Worm (Caenorhabditis elegans) whole organism, L1 larva: Measurements from ENCODE around the gene gop-2.

Source experiments
- F16B12.6 ChIP-seq: fragments of 150-350 bp; optimal IDR thresholded peaks from 2 replicates; lab custom pipeline; 2014; ENCODE audit warnings: missing biosample characterization, missing genetic modification characterization
- aha-1 ChIP-seq: fragments of 150-350 bp; optimal IDR thresholded peaks from 2 replicates; lab custom pipeline; 2014; ENCODE audit warnings: missing biosample characterization, missing genetic modification characterization
- alr-1 ChIP-seq: fragments of 200-800 bp; sonication (Bioruptor generic); optimal IDR thresholded peaks from 2 replicates; lab custom pipeline; 2018; ENCODE audit warnings: borderline replicate concordance, mild to moderate bottlenecking, missing genetic modification characterization, missing compliant biosample characterization
- ama-1 ChIP-seq: fragments of 150-350 bp; optimal IDR thresholded peaks from 2 replicates; lab custom pipeline; 2014
- ceh-82 ChIP-seq, 3 experiments: fragments of 150-350 bp in 1 of 3; sonication (generic microtip) in 2 of 3; optimal IDR thresholded peaks; 2 replicates each; lab custom pipeline; 2014 to 2017; ENCODE audit warnings: missing biosample characterization in 3 of 3, missing genetic modification characterization in 3 of 3
- ceh-88 ChIP-seq: fragments of 200-800 bp; sonication (Bioruptor generic); IDR thresholded peaks from 2 replicates; pipeline ENCODE4 v1.3.6; 2022; ENCODE audit warnings: missing genetic modification characterization, missing compliant biosample characterization
- ceh-90 ChIP-seq: sonication (generic microtip); optimal IDR thresholded peaks from 2 replicates; lab custom pipeline; 2016; ENCODE audit warnings: missing genetic modification characterization, missing compliant biosample characterization
- dpl-1 ChIP-seq, 3 experiments: fragments of 150-350 bp in 2 of 3; sonication (generic microtip) in 1 of 3; optimal IDR thresholded peaks; 2 replicates each; lab custom pipeline; 2014 to 2017; ENCODE audit warnings: missing biosample characterization in 3 of 3, missing genetic modification characterization in 3 of 3, missing genetic modification reagents in 3 of 3
- dsc-1 ChIP-seq: sonication (generic microtip); optimal IDR thresholded peaks from 2 replicates; lab custom pipeline; 2016; ENCODE audit warnings: mild to moderate bottlenecking, missing genetic modification characterization, missing compliant biosample characterization
- egl-13 ChIP-seq: sonication (generic microtip); optimal IDR thresholded peaks from 2 replicates; lab custom pipeline; 2016; ENCODE audit warnings: missing genotype, missing genetic modification reagents, missing genetic modification characterization, missing compliant biosample characterization
- elt-3 ChIP-seq, 6 experiments: fragments of 150-350 bp in 1 of 6; sonication (generic microtip); optimal IDR thresholded peaks; 2 replicates each; lab custom pipeline; 2017 to 2018; ENCODE audit warnings: missing biosample characterization in 6 of 6, missing genetic modification characterization in 6 of 6, inconsistent platforms in 1 of 6
- ets-5 ChIP-seq: fragments of 200-800 bp; sonication (Bioruptor generic); IDR thresholded peaks from 2 replicates; pipeline ENCODE4 v1.3.6; 2022; ENCODE audit warnings: missing genetic modification characterization, missing compliant biosample characterization
- fkh-8 ChIP-seq: sonication (generic microtip); optimal IDR thresholded peaks from 2 replicates; lab custom pipeline; 2016; ENCODE audit warnings: mild to moderate bottlenecking, missing genetic modification characterization, missing compliant biosample characterization
- fos-1 ChIP-seq: fragments of 150-350 bp; optimal IDR thresholded peaks from 2 replicates; lab custom pipeline; 2014; ENCODE audit warnings: missing biosample characterization, missing genetic modification characterization
- grh-1 ChIP-seq: fragments of 200-800 bp; sonication (Bioruptor generic); IDR thresholded peaks from 2 replicates; pipeline ENCODE4 v1.3.6; 2022; ENCODE audit warnings: missing genetic modification reagents, missing genetic modification characterization, missing compliant biosample characterization
- hlh-4 ChIP-seq: sonication (generic microtip); optimal IDR thresholded peaks from 2 replicates; lab custom pipeline; 2016; ENCODE audit warnings: mild to moderate bottlenecking, missing genetic modification characterization, missing compliant biosample characterization
- irx-1 ChIP-seq: sonication (generic microtip); optimal IDR thresholded peaks from 2 replicates; lab custom pipeline; 2016; ENCODE audit warnings: missing genetic modification characterization, missing compliant biosample characterization
- lin-15B ChIP-seq: fragments of 150-350 bp; sonication (generic microtip); optimal IDR thresholded peaks from 3 replicates; lab custom pipeline; 2014; ENCODE audit warnings: missing biosample characterization, missing genetic modification characterization
- lir-3 ChIP-seq: sonication (generic microtip); optimal IDR thresholded peaks from 2 replicates; lab custom pipeline; 2016; ENCODE audit warnings: mild to moderate bottlenecking, missing genetic modification characterization, moderate library complexity, missing compliant biosample characterization; ENCODE audit not compliant: poor library complexity
- nhr-11 ChIP-seq: fragments of 150-350 bp; optimal IDR thresholded peaks from 2 replicates; lab custom pipeline; 2014; ENCODE audit warnings: missing biosample characterization, missing genetic modification characterization
- nhr-12 ChIP-seq: sonication (generic microtip); optimal IDR thresholded peaks from 2 replicates; lab custom pipeline; 2017; ENCODE audit warnings: missing biosample characterization, missing genetic modification characterization
- nhr-19 ChIP-seq: fragments of 200-800 bp; sonication (Bioruptor generic); conservative IDR thresholded peaks from 2 replicates; pipeline ENCODE4 v1.3.6; 2022; ENCODE audit warnings: missing genetic modification characterization, missing compliant biosample characterization
- nhr-20 ChIP-seq: sonication (generic microtip); optimal IDR thresholded peaks from 2 replicates; lab custom pipeline; 2016; ENCODE audit warnings: mild to moderate bottlenecking, missing genetic modification characterization, missing compliant biosample characterization
- nhr-71 ChIP-seq: sonication (generic microtip); optimal IDR thresholded peaks from 2 replicates; lab custom pipeline; 2016; ENCODE audit warnings: mild to moderate bottlenecking, missing genetic modification characterization, moderate library complexity, missing compliant biosample characterization
- nhr-85 ChIP-seq: sonication (generic microtip); peaks from one replicate; lab custom pipeline; 2016; ENCODE audit warnings: missing genetic modification characterization, inconsistent platforms, missing compliant biosample characterization
- pag-3 ChIP-seq: sonication (generic microtip); optimal IDR thresholded peaks from 2 replicates; lab custom pipeline; 2017; ENCODE audit warnings: missing genetic modification characterization, mild to moderate bottlenecking, missing compliant biosample characterization, antibody characterized with exemption, borderline replicate concordance; ENCODE audit not compliant: insufficient read depth
- pqm-1 ChIP-seq: sonication (generic microtip); optimal IDR thresholded peaks from 3 replicates; lab custom pipeline; 2017; ENCODE audit warnings: missing biosample characterization, missing genetic modification characterization
- skn-1 ChIP-seq: fragments of 150-350 bp; optimal IDR thresholded peaks from 2 replicates; lab custom pipeline; 2014; ENCODE audit warnings: missing biosample characterization, missing genetic modification characterization
- snpc-4 ChIP-seq: fragments of 150-350 bp; optimal IDR thresholded peaks from 2 replicates; lab custom pipeline; 2014; ENCODE audit warnings: missing biosample characterization, missing genetic modification characterization
- snu-23 ChIP-seq: sonication (generic microtip); optimal IDR thresholded peaks from 2 replicates; lab custom pipeline; 2016; ENCODE audit warnings: missing genetic modification characterization, missing compliant biosample characterization
- sox-4 ChIP-seq: sonication (generic microtip); optimal IDR thresholded peaks from 2 replicates; lab custom pipeline; 2016; ENCODE audit warnings: missing genetic modification characterization, missing compliant biosample characterization
- sptf-1 ChIP-seq: fragments of 150-350 bp; optimal IDR thresholded peaks from 2 replicates; lab custom pipeline; 2014; ENCODE audit warnings: missing biosample characterization, missing genetic modification characterization
- swsn-7 ChIP-seq: sonication (generic microtip); optimal IDR thresholded peaks from 2 replicates; lab custom pipeline; 2016; ENCODE audit warnings: missing genetic modification characterization, missing compliant biosample characterization
- tbx-2 ChIP-seq: sonication (generic microtip); optimal IDR thresholded peaks from 2 replicates; lab custom pipeline; 2016; ENCODE audit warnings: missing genetic modification characterization, missing compliant biosample characterization
- tlp-1 ChIP-seq: fragments of 150-350 bp; optimal IDR thresholded peaks from 2 replicates; lab custom pipeline; 2014; ENCODE audit warnings: missing biosample characterization, missing genetic modification characterization
- unc-130 ChIP-seq: fragments of 150-350 bp; optimal IDR thresholded peaks from 2 replicates; lab custom pipeline; 2017; ENCODE audit warnings: missing biosample characterization, missing genetic modification characterization, inconsistent platforms
- unc-86 ChIP-seq: sonication (generic microtip); optimal IDR thresholded peaks from 2 replicates; lab custom pipeline; 2016; ENCODE audit warnings: missing genetic modification characterization, missing compliant biosample characterization
- vab-15 ChIP-seq: sonication (generic microtip); optimal IDR thresholded peaks from 2 replicates; lab custom pipeline; 2017; ENCODE audit warnings: missing genotype, mild to moderate bottlenecking, missing genetic modification characterization, missing compliant biosample characterization
- ztf-11 ChIP-seq, 2 experiments: sonication (generic microtip); optimal IDR thresholded peaks; 2 replicates each; lab custom pipeline; 2016 to 2017; ENCODE audit warnings: missing genetic modification characterization in 2 of 2, missing biosample characterization in 1 of 2, missing compliant biosample characterization in 1 of 2
- ztf-4 ChIP-seq: fragments of 150-350 bp; optimal IDR thresholded peaks from 2 replicates; lab custom pipeline; 2014; ENCODE audit warnings: missing biosample characterization, missing genetic modification characterization

gop-2 gene

DNA sequence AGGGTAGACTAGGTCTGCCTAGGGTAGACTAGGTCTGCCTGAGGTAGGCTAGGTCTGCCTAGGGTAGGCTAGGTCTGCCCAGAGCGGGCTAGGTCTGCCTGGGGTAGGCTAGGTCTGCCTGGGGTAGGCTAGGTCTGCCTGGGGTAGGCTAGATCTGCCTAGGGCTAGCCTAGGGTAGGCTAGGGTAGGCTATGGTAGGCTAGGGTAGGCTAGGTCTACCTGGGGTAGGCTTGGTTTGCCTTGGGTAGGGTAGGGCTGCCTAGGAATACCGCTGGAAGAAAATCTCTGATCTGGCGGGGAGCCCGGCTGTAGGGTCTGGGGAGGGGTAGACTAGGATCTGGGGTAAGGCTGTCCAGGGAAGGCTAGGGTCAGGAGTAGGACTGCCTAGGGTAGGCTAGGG, 26.7 kb downstream of the gop-2 start:
- no peak for TF ChIP-seq ceh-90 (tag; lab: Kevin White, UChicago)
- no peak for TF ChIP-seq alr-1 (tag; lab: Kevin White, UChicago)
- no peak for TF ChIP-seq swsn-7 (tag; lab: Kevin White, UChicago)
- no peak for TF ChIP-seq irx-1 (tag; lab: Kevin White, UChicago)
- no peak for TF ChIP-seq unc-130 (tag; lab: Kevin White, UChicago)
- no peak for TF ChIP-seq grh-1 (GFP tag; lab: Robert Waterston, UW)
- no peak for TF ChIP-seq aha-1
- TF ChIP-seq ceh-82 (tag; optimal IDR thresholded peaks at IDR 0.05; lab: Kevin White, UChicago), result no peak
- no peak for TF ChIP-seq nhr-20 (tag; lab: Kevin White, UChicago)
- no peak for TF ChIP-seq lin-15B (tag; lab: Kevin White, UChicago)
- no peak for TF ChIP-seq ztf-11 (tag; optimal IDR thresholded peaks at IDR 0.05; lab: Kevin White, UChicago)
- TF ChIP-seq egl-13 (tag; lab: Kevin White, UChicago), result no peak
- TF ChIP-seq elt-3 (tag; optimal IDR thresholded peaks at IDR 0.05; lab: Kevin White, UChicago), result no peak
- TF ChIP-seq skn-1 (tag; lab: Kevin White, UChicago), result no peak
- no peak for TF ChIP-seq ztf-4 (tag; lab: Kevin White, UChicago)
- TF ChIP-seq fkh-8 (tag; lab: Kevin White, UChicago), result no peak
- TF ChIP-seq dsc-1 (tag; lab: Kevin White, UChicago), result no peak

DNA sequence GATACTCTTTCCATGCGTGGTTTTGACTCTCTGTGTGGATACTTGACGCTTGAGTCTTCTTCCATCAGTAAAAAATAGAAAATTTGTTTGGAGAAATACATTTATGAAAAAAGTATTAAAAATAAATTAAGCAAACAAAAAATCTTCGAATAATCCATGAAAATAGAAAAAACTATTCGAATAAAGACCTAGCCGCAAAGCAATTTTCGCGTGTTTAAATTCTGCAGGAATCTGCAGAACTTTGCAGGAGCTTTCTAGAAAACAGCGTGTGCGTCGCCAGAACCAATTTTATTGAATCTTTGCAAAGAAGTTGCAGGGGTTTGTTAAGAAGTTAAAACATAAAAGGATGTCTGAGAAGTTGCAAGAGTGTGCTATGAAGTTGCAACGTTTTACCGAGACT, 27.4 kb downstream of the gop-2 start, which contains the start of gene ZC395.11:
Gene ZC395.11, minus strand, starts transcription at position 101 of the 400 bp plus-strand sequence.
- TF ChIP-seq dpl-1 (GFP tag; optimal IDR thresholded peaks at IDR 0.05; lab: Kevin White, UChicago), result no peak
- no peak for TF ChIP-seq nhr-12 (tag; lab: Kevin White, UChicago)
- no peak for TF ChIP-seq dsc-1 (tag; lab: Kevin White, UChicago)
- TF ChIP-seq fos-1 (tag; lab: Kevin White, UChicago), result no peak
- TF ChIP-seq F16B12.6, result no peak
- no peak for TF ChIP-seq vab-15 (tag; lab: Kevin White, UChicago)
- TF ChIP-seq hlh-4 (tag; lab: Kevin White, UChicago), result no peak
- TF ChIP-seq ceh-88 (GFP tag; lab: Robert Waterston, UW), result no peak
- no peak for TF ChIP-seq ets-5 (GFP tag; lab: Robert Waterston, UW)

DNA sequence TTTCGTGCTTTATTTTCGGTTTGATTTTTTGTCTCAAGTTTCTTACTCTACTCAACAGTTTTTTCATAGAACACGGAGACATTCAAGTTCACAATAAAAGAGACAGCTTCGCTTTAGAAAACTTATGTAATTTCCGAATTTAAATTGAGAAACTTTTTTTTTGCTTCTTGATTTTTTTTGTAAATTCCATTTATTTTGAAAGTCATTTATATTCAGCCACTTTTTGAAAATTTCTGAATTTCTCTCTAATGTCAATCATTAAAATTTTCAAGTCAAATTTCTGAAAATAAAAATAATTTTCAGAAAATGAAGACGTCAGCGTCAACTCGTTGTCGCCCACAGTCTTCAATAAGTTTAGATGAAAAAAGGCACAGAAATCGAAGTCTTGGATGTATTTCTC, 29.1 kb downstream of the gop-2 start, which contains the start of gene T15B12.1:
Gene T15B12.1, plus strand, starts transcription at position 301 of the 400 bp plus-strand sequence.
- TF ChIP-seq ama-1 (lab: Kevin White, UChicago), result no peak
- TF ChIP-seq nhr-71 (tag; lab: Kevin White, UChicago), result no peak
- TF ChIP-seq, all 84 proteins: peak for 0

DNA sequence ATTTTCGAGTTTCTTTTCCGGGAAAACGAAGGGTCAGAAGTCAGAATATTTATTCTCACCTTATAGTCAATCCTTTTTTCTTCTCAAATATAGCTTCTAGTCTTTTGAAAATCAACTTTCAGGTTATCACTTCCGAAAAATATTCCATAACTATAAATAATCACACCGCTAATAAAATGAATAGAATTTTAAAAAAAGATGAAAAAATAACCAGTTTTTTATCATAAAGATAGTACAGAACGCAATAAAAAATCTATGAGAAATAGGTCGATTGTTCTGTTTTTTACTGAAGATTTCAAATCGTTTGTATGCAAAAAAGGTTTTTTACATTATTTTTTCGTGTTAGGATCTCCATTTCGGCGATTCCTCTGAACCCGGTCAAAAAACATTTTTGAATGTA, 31.4 kb downstream of the gop-2 start:
- TF ChIP-seq tlp-1 (tag; lab: Kevin White, UChicago) (no peak), ama-1 (lab: Kevin White, UChicago) (no peak), pqm-1 (tag; lab: Kevin White, UChicago) (no peak), fkh-8 (tag; lab: Kevin White, UChicago) (no peak), tbx-2 (no peak), snu-23 (no peak), snpc-4 (tag; lab: Kevin White, UChicago) (no peak), egl-13 (tag; lab: Kevin White, UChicago) (no peak), hlh-4 (tag; lab: Kevin White, UChicago) (no peak), F16B12.6 (no peak)

ce11 chrIII:5291281-5291680, 32.5 kb downstream of the gop-2 start:
- no peak for TF ChIP-seq elt-3 (tag; optimal IDR thresholded peaks at IDR 0.05; lab: Kevin White, UChicago)
- no peak for TF ChIP-seq nhr-19 (GFP tag; lab: Robert Waterston, UW)
- no peak for TF ChIP-seq skn-1 (tag; lab: Kevin White, UChicago)
- no peak for TF ChIP-seq nhr-85 (tag; lab: Kevin White, UChicago)
- no peak for TF ChIP-seq ztf-11 (tag; optimal IDR thresholded peaks at IDR 0.05; lab: Kevin White, UChicago)
- TF ChIP-seq unc-86 (tag; lab: Kevin White, UChicago), result no peak
- no peak for TF ChIP-seq nhr-11 (tag; lab: Kevin White, UChicago)
- no peak for TF ChIP-seq sptf-1 (tag; lab: Kevin White, UChicago)
- TF ChIP-seq nhr-20 (tag; lab: Kevin White, UChicago), result no peak
- TF ChIP-seq ztf-4 (tag; lab: Kevin White, UChicago), result no peak
- no peak for TF ChIP-seq ceh-88 (GFP tag; lab: Robert Waterston, UW)
- no peak for TF ChIP-seq vab-15 (tag; lab: Kevin White, UChicago)
- TF ChIP-seq pag-3 (tag; lab: Kevin White, UChicago), result no peak
- no peak for TF ChIP-seq lir-3 (tag; lab: Kevin White, UChicago)
- no peak for TF ChIP-seq sox-4 (tag; lab: Kevin White, UChicago)
